Fruit fly (Drosophila melanogaster): Measurements from ENCODE around the gene CG14841.
A peak's percentile ranks its signal among the peaks of the same experiment; 100 is the strongest.

The CG14841 gene

DNA sequence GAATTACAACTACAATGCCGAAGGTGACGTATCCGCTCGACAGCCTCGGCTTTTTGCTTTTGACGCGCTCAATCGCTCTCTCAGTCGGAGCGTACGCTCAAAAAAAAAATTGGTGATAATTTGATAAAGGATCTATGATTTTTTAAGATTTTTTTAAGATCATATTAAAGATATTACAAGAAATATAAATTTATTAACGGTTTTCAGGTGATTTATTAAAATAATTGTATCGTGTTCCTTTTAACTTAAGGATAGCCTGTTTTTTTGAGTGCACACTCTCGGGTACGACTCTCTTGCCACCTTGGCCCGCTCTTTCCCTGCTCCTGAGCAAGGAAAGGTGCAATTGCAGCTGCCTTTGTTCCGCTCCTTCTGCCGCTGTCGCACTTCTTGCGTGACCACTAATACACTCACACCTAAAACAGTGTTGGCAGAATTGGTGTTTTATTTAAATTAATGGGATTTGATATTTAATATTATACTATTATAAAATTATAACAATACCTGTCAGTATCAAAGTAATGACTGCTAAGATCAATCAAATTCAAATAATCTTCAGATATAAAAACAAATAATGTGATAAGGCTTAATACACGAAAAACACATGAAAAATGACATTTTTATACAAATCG, 15.8 kb upstream of the CG14841 start (continued):
- no peak for TF ChIP-seq hb (GFP tag; IDR thresholded peaks at IDR 0.05; ENCODE audit: partially characterized antibody)
- no peak for TF ChIP-seq CG16779 (GFP tag; IDR thresholded peaks at IDR 0.05)
- TF ChIP-seq sens (GFP tag): peak; percentile 90
- TF ChIP-seq phol (tag; optimal IDR thresholded peaks at IDR 0.05): peak; percentile 81
- TF ChIP-seq al (GFP tag; IDR thresholded peaks at IDR 0.05): peak; percentile 54; the same call in 1 of the 2 replicates
- TF ChIP-seq CG10366 (GFP tag; IDR thresholded peaks at IDR 0.05): peak; percentile 74
- no peak; the same call in 1 of the 2 replicates for TF ChIP-seq peb (GFP tag; IDR thresholded peaks at IDR 0.05)
- no peak for TF ChIP-seq scrt (GFP tag; optimal IDR thresholded peaks at IDR 0.05)
- peak; percentile 74 for TF ChIP-seq wdn (GFP tag; IDR thresholded peaks at IDR 0.05)
- peak; percentile 65; the same call in 3 of the 4 replicates for TF ChIP-seq Gug (GFP tag; IDR thresholded peaks at IDR 0.05)
- 0 out of 2 replicates have a peak, but pooled peaks have one; percentile 50 for TF ChIP-seq sens-2 (GFP tag; IDR thresholded peaks at IDR 0.05)
- TF ChIP-seq Nf-YB (GFP tag; optimal IDR thresholded peaks at IDR 0.05): peak; percentile 67
- TF ChIP-seq Lim3 (GFP tag; IDR thresholded peaks at IDR 0.05): no peak
- TF ChIP-seq Atf-2 (GFP tag; optimal IDR thresholded peaks at IDR 0.05): no peak
- peak; percentile 20 for TF ChIP-seq CG31388 (GFP tag; optimal IDR thresholded peaks at IDR 0.05)
- TF ChIP-seq CG4282 (GFP tag; optimal IDR thresholded peaks at IDR 0.05): no peak
- TF ChIP-seq slp2 (GFP tag; optimal IDR thresholded peaks at IDR 0.05): no peak
- peak; percentile 80 for TF ChIP-seq H15 (GFP tag; IDR thresholded peaks at IDR 0.05)
- TF ChIP-seq CG17829 (tag; optimal IDR thresholded peaks at IDR 0.05): peak; percentile 91
- TF ChIP-seq HmgD (GFP tag; optimal IDR thresholded peaks at IDR 0.05): no peak
- peak; percentile 67 for TF ChIP-seq Dek (tag; optimal IDR thresholded peaks at IDR 0.05)
- peak; percentile 81 for TF ChIP-seq onecut (GFP tag; IDR thresholded peaks at IDR 0.05)
- TF ChIP-seq YL-1 (GFP tag; optimal IDR thresholded peaks at IDR 0.05): peak; percentile 38
- TF ChIP-seq grn (GFP tag; optimal IDR thresholded peaks at IDR 0.05): no peak
- peak; percentile 41 for TF ChIP-seq bab2 (GFP tag; optimal IDR thresholded peaks at IDR 0.05)
- TF ChIP-seq Myb (GFP tag; optimal IDR thresholded peaks at IDR 0.05): no peak
- TF ChIP-seq slbo (GFP tag; IDR thresholded peaks at IDR 0.05): peak; percentile 84
- TF ChIP-seq Med (GFP tag): no peak
- TF ChIP-seq CG1603 (tag; optimal IDR thresholded peaks at IDR 0.05): no peak
- TF ChIP-seq Abd-B (GFP tag; optimal IDR thresholded peaks at IDR 0.05): peak; percentile 24
- no peak for TF ChIP-seq pzg (GFP tag; optimal IDR thresholded peaks at IDR 0.05)
- TF ChIP-seq Opbp (GFP tag; IDR thresholded peaks at IDR 0.05; ENCODE audit: partially characterized antibody): no peak
- TF ChIP-seq disco-r (GFP tag; optimal IDR thresholded peaks at IDR 0.05): no peak
- peak; percentile 65 for TF ChIP-seq CG12659 (GFP tag; optimal IDR thresholded peaks at IDR 0.05)
- TF ChIP-seq prd (optimal IDR thresholded peaks at IDR 0.05): no peak
- TF ChIP-seq prd (GFP tag; IDR thresholded peaks at IDR 0.05): peak; percentile 95
- TF ChIP-seq NC2α (GFP tag; optimal IDR thresholded peaks at IDR 0.05): no peak
- no peak for TF ChIP-seq eyg (GFP tag; optimal IDR thresholded peaks at IDR 0.05)
- no peak for TF ChIP-seq CG1792 (GFP tag; optimal IDR thresholded peaks at IDR 0.05)
- TF ChIP-seq tup (GFP tag; optimal IDR thresholded peaks at IDR 0.05): peak; percentile 66
- peak; percentile 79 for TF ChIP-seq trem (tag; optimal IDR thresholded peaks at IDR 0.05)
- TF ChIP-seq CG11247 (GFP tag; IDR thresholded peaks at IDR 0.05): peak; percentile 58
- TF ChIP-seq CG11093 (GFP tag; IDR thresholded peaks at IDR 0.05): peak; percentile 77
- peak; percentile 88 for TF ChIP-seq CG14014 (GFP tag; IDR thresholded peaks at IDR 0.05)
- peak; percentile 86 for TF ChIP-seq stc (GFP tag; IDR thresholded peaks at IDR 0.05)
- TF ChIP-seq Xrp1 (GFP tag; IDR thresholded peaks at IDR 0.05): peak; percentile 97
- TF ChIP-seq CG17186 (GFP tag; optimal IDR thresholded peaks at IDR 0.05): no peak
- peak; percentile 66 for TF ChIP-seq ATbp (GFP tag; optimal IDR thresholded peaks at IDR 0.05)
- TF ChIP-seq z (GFP tag; IDR thresholded peaks at IDR 0.05): peak; percentile 62; the same call in 2 of the 3 replicates
- peak; percentile 67; the same call in 1 of the 2 replicates for TF ChIP-seq Nf-YA (GFP tag; IDR thresholded peaks at IDR 0.05)
- TF ChIP-seq CG3995 (GFP tag; optimal IDR thresholded peaks at IDR 0.05): no peak

Measured in whole organism, embryonic.